Fruit fly (Drosophila melanogaster) whole organism, embryonic: ENCODE data around the gene Hayan.
A peak's percentile ranks its signal among the peaks of the same experiment; 100 is the strongest.

Experiments
- Blimp-1 ChIP-seq: fragments of 200-800 bp; sonication (Bioruptor generic); optimal IDR thresholded peaks from 3 replicates; lab custom pipeline; 2018; ENCODE audit warnings: missing biosample characterization, missing genetic modification characterization, mild to moderate bottlenecking, moderate library complexity, missing genetic modification reagents
- CG10267 ChIP-seq: fragments of 200-800 bp; sonication (Bioruptor generic); optimal IDR thresholded peaks from 2 replicates; lab custom pipeline; 2018; ENCODE audit warnings: missing biosample characterization, mild to moderate bottlenecking, missing genetic modification characterization, moderate library complexity
- CG10959 ChIP-seq: fragments of 200-800 bp; sonication (Bioruptor generic); IDR thresholded peaks from 2 replicates; pipeline ENCODE4 v1.3.6; 2022; ENCODE audit warnings: missing biosample characterization, missing genetic modification characterization
- CG11456 ChIP-seq: fragments of 200-800 bp; sonication (Bioruptor generic); IDR thresholded peaks from 3 replicates; pipeline ENCODE4 v1.3.6; 2022; ENCODE audit warnings: missing biosample characterization, missing genetic modification characterization
- CG11695 ChIP-seq: fragments of 200-800 bp; sonication (Bioruptor generic); IDR thresholded peaks from 3 replicates; pipeline ENCODE4 v1.3.6; 2022; ENCODE audit warnings: missing biosample characterization, missing genetic modification characterization
- CG12104 ChIP-seq: fragments of 200-800 bp; sonication (Bioruptor generic); optimal IDR thresholded peaks from 3 replicates; lab custom pipeline; 2016; ENCODE audit warnings: missing biosample characterization, missing genetic modification characterization
- CG1602 ChIP-seq: fragments of 200-800 bp; sonication (Bioruptor generic); optimal IDR thresholded peaks from 3 replicates; lab custom pipeline; 2016; ENCODE audit warnings: missing biosample characterization, missing genetic modification characterization
- CG16779 ChIP-seq: fragments of 200-800 bp; sonication (Bioruptor generic); IDR thresholded peaks from 2 replicates; pipeline ENCODE4 v1.3.6; 2022; ENCODE audit warnings: missing biosample characterization, missing genetic modification characterization
- CG18476 ChIP-seq: fragments of 200-800 bp; sonication (Bioruptor generic); optimal IDR thresholded peaks from 2 replicates; lab custom pipeline; 2016; ENCODE audit warnings: missing biosample characterization, mild to moderate bottlenecking, missing genetic modification characterization
- CG18764 ChIP-seq: fragments of 200-800 bp; sonication (Bioruptor generic); optimal IDR thresholded peaks from 3 replicates; lab custom pipeline; 2016; ENCODE audit warnings: missing biosample characterization, missing genetic modification characterization
- CG2120 ChIP-seq: fragments of 200-800 bp; sonication (Bioruptor generic); optimal IDR thresholded peaks from 3 replicates; lab custom pipeline; 2016; ENCODE audit warnings: missing biosample characterization, missing genetic modification characterization
- CG31224 ChIP-seq: fragments of 200-800 bp; sonication (Bioruptor generic); IDR thresholded peaks from 2 replicates; pipeline ENCODE4 v1.3.6; 2022; ENCODE audit warnings: missing biosample characterization, missing genetic modification characterization
- CG34224 ChIP-seq: fragments of 200-800 bp; sonication (Bioruptor generic); IDR thresholded peaks from 3 replicates; pipeline ENCODE4 v1.3.6; 2022; ENCODE audit warnings: missing biosample characterization, missing genetic modification characterization; ENCODE audit not compliant: partially characterized antibody
- CG4820 ChIP-seq: fragments of 200-800 bp; sonication (Bioruptor generic); optimal IDR thresholded peaks from 3 replicates; lab custom pipeline; 2016; ENCODE audit warnings: missing biosample characterization, missing genetic modification characterization
- CG7786 ChIP-seq: fragments of 200-800 bp; sonication (Bioruptor generic); optimal IDR thresholded peaks from 2 replicates; lab custom pipeline; 2016; ENCODE audit warnings: missing biosample characterization, missing genetic modification characterization
- CG7839 ChIP-seq: fragments of 200-800 bp; sonication (Bioruptor generic); optimal IDR thresholded peaks from 3 replicates; lab custom pipeline; 2018; ENCODE audit warnings: missing biosample characterization, mild to moderate bottlenecking, missing genetic modification characterization, moderate library complexity
- CG7963 ChIP-seq: fragments of 200-800 bp; sonication (Bioruptor generic); IDR thresholded peaks from 3 replicates; pipeline ENCODE4 v1.3.6; 2022; ENCODE audit warnings: missing biosample characterization, missing genetic modification characterization; ENCODE audit not compliant: partially characterized antibody
- CG8089 ChIP-seq: fragments of 200-800 bp; sonication (Bioruptor generic); optimal IDR thresholded peaks from 3 replicates; lab custom pipeline; 2016; ENCODE audit warnings: missing biosample characterization, missing genetic modification characterization
- CG8765 ChIP-seq: fragments of 200-800 bp; sonication (Bioruptor generic); IDR thresholded peaks from 2 replicates; pipeline ENCODE4 v1.3.6; 2022; ENCODE audit warnings: missing biosample characterization, missing genetic modification characterization
- CG8944 ChIP-seq: fragments of 200-800 bp; sonication (Bioruptor generic); optimal IDR thresholded peaks from 3 replicates; lab custom pipeline; 2016; ENCODE audit warnings: missing biosample characterization, missing genetic modification characterization
- CG9876 ChIP-seq: fragments of 200-800 bp; sonication (Bioruptor generic); optimal IDR thresholded peaks from 2 replicates; lab custom pipeline; 2016; ENCODE audit warnings: missing biosample characterization, missing genetic modification characterization
- CkIIα-i1 ChIP-seq: fragments of 200-800 bp; sonication (Bioruptor generic); IDR thresholded peaks from 2 replicates; pipeline ENCODE4 v1.3.6; 2022; ENCODE audit warnings: missing biosample characterization, missing genetic modification characterization
- Dbx ChIP-seq: fragments of 200-800 bp; sonication (Bioruptor generic); IDR thresholded peaks from 3 replicates; pipeline ENCODE4 v1.3.6; 2022; ENCODE audit warnings: missing biosample characterization, missing genetic modification characterization
- Dfd ChIP-seq, 2 experiments: fragments of >200 bp; optimal IDR thresholded peaks; 2 replicates each; lab custom pipeline; 2017; ENCODE audit warnings: missing biosample characterization in 2 of 2, missing genetic modification characterization in 2 of 2
- Dip2 ChIP-seq: fragments of 200-800 bp; sonication (Bioruptor generic); IDR thresholded peaks from 2 replicates; pipeline ENCODE4 v1.3.6; 2022; ENCODE audit warnings: missing biosample characterization, missing genetic modification characterization
- Dll ChIP-seq: fragments of 200-800 bp; sonication (Bioruptor generic); IDR thresholded peaks from 4 replicates; pipeline ENCODE4 v1.3.6; 2022; ENCODE audit warnings: missing biosample characterization, missing genetic modification characterization; ENCODE audit not compliant: partially characterized antibody
- GATAe ChIP-seq: fragments of 200-800 bp; sonication (Bioruptor generic); conservative IDR thresholded peaks from 2 replicates; pipeline ENCODE4 v1.3.6; 2022; ENCODE audit warnings: missing biosample characterization, missing genetic modification characterization
- HLH54F ChIP-seq: fragments of 200-800 bp; sonication (Bioruptor generic); optimal IDR thresholded peaks from 3 replicates; lab custom pipeline; 2016; ENCODE audit warnings: missing biosample characterization, missing genetic modification characterization
- Hr3 ChIP-seq: fragments of 200-800 bp; sonication (Bioruptor generic); optimal IDR thresholded peaks from 3 replicates; lab custom pipeline; 2016; ENCODE audit warnings: missing biosample characterization, missing genetic modification characterization
- Lim3 ChIP-seq: fragments of 200-800 bp; sonication (Bioruptor generic); IDR thresholded peaks from 2 replicates; pipeline ENCODE4 v1.3.6; 2022; ENCODE audit warnings: missing biosample characterization, missing genetic modification characterization
- Opbp ChIP-seq: fragments of 200-800 bp; sonication (Bioruptor generic); IDR thresholded peaks from 3 replicates; pipeline ENCODE4 v1.3.6; 2022; ENCODE audit warnings: missing biosample characterization, missing genetic modification characterization; ENCODE audit not compliant: partially characterized antibody
- Rx ChIP-seq: fragments of 200-800 bp; sonication (Bioruptor generic); IDR thresholded peaks from 2 replicates; pipeline ENCODE4 v1.3.6; 2022; ENCODE audit warnings: missing biosample characterization, missing genetic modification characterization
- Sry-δ ChIP-seq: fragments of 200-800 bp; sonication (Bioruptor generic); optimal IDR thresholded peaks from 2 replicates; lab custom pipeline; 2016; ENCODE audit warnings: missing biosample characterization, missing genetic modification characterization
- Stat92E ChIP-seq, 3 experiments: fragments of >200 bp in 2 of 3; fragments of 200-800 bp in 1 of 3; sonication (Bioruptor generic) in 1 of 3; optimal IDR thresholded peaks; 2 replicates each; lab custom pipeline; 2017 to 2019; ENCODE audit warnings: missing biosample characterization in 3 of 3, missing genetic modification characterization in 3 of 3, mild to moderate bottlenecking in 1 of 3, moderate library complexity in 1 of 3
- Usf ChIP-seq: fragments of 200-800 bp; sonication (Bioruptor generic); optimal IDR thresholded peaks from 2 replicates; lab custom pipeline; 2017; ENCODE audit warnings: missing genotype, missing biosample characterization, missing genetic modification characterization
- cas ChIP-seq: fragments of 200-800 bp; sonication (Bioruptor generic); IDR thresholded peaks from 2 replicates; pipeline ENCODE4 v1.3.6; 2022; ENCODE audit warnings: missing biosample characterization, missing genetic modification characterization
- crc ChIP-seq: fragments of 200-800 bp; sonication (Bioruptor generic); optimal IDR thresholded peaks from 2 replicates; lab custom pipeline; 2016; ENCODE audit warnings: missing biosample characterization, missing genetic modification characterization
- en ChIP-seq: fragments of 200-800 bp; sonication (Bioruptor generic); optimal IDR thresholded peaks from 2 replicates; lab custom pipeline; 2016; ENCODE audit warnings: missing biosample characterization, missing genetic modification characterization
- gro ChIP-seq: fragments of 200-800 bp; sonication (Bioruptor generic); optimal IDR thresholded peaks from 2 replicates; lab custom pipeline; 2016; ENCODE audit warnings: missing biosample characterization, missing genetic modification characterization
- mirr ChIP-seq: fragments of 200-800 bp; sonication (Bioruptor generic); optimal IDR thresholded peaks from 3 replicates; lab custom pipeline; 2018; ENCODE audit warnings: missing biosample characterization, mild to moderate bottlenecking, missing genetic modification characterization
- pho ChIP-seq: fragments of 200-800 bp; sonication (Bioruptor generic); optimal IDR thresholded peaks from 2 replicates; lab custom pipeline; 2016; ENCODE audit warnings: missing biosample characterization, missing genetic modification characterization
- rib ChIP-seq: fragments of 200-800 bp; sonication (Bioruptor generic); IDR thresholded peaks from 2 replicates; pipeline ENCODE4 v1.3.6; 2022; ENCODE audit warnings: missing biosample characterization, missing genetic modification characterization
- sob ChIP-seq: fragments of 200-800 bp; sonication (Bioruptor generic); IDR thresholded peaks from 2 replicates; pipeline ENCODE4 v1.3.6; 2022; ENCODE audit warnings: missing biosample characterization, missing genetic modification characterization
- sqz ChIP-seq: fragments of 200-800 bp; sonication (Bioruptor generic); optimal IDR thresholded peaks from 3 replicates; lab custom pipeline; 2018; ENCODE audit warnings: missing biosample characterization, mild to moderate bottlenecking, missing genetic modification characterization
- ssp ChIP-seq: fragments of 200-800 bp; sonication (Bioruptor generic); IDR thresholded peaks from 2 replicates; pipeline ENCODE4 v1.3.6; 2022; ENCODE audit warnings: missing biosample characterization, missing genetic modification characterization
- sug ChIP-seq: fragments of 200-800 bp; optimal IDR thresholded peaks from 2 replicates; lab custom pipeline; 2019; ENCODE audit warnings: missing biosample characterization, mild to moderate bottlenecking, missing genetic modification characterization, moderate library complexity
- tin ChIP-seq: fragments of 200-800 bp; sonication (Bioruptor generic); optimal IDR thresholded peaks from 3 replicates; lab custom pipeline; 2016; ENCODE audit warnings: missing biosample characterization, missing genetic modification characterization
- unc-4 ChIP-seq: fragments of 200-800 bp; sonication (Bioruptor generic); IDR thresholded peaks from 2 replicates; pipeline ENCODE4 v1.3.6; 2022; ENCODE audit warnings: missing biosample characterization, missing genetic modification characterization; ENCODE audit not compliant: partially characterized antibody
- yki ChIP-seq: fragments of >200 bp; optimal IDR thresholded peaks from 3 replicates; lab custom pipeline; 2018

The Hayan gene

dm6 chrX:18506639-18507528 is 23.3 kb upstream of the Hayan start (continued):
- TF ChIP-seq CG2120 (GFP tag; lab: Kevin White, UChicago) (peak; percentile 80), CG7786 (GFP tag; lab: Kevin White, UChicago) (peak; percentile 83), mirr (GFP tag; lab: Kevin White, UChicago) (no peak), pho (GFP tag; lab: Kevin White, UChicago) (peak; percentile 47), CkIIα-i1 (GFP tag; lab: Robert Waterston, UW) (0 out of 2 replicates have a peak, but pooled peaks have one; percentile 24), CG7963 (no peak), Dip2 (GFP tag; lab: Robert Waterston, UW) (no peak), CG12104 (peak; percentile 65), unc-4 (GFP tag; lab: Robert Waterston, UW) (no peak), ssp (GFP tag; lab: Robert Waterston, UW) (peak; percentile 46), Lim3 (no peak), CG18476 (GFP tag; lab: Kevin White, UChicago) (peak; percentile 74), crc (GFP tag; lab: Kevin White, UChicago) (peak; percentile 30), CG8765 (GFP tag; lab: Robert Waterston, UW) (peak; percentile 24; the same call in 1 of the 2 replicates), sob (GFP tag; lab: Robert Waterston, UW) (peak; percentile 81), Hr3 (GFP tag; lab: Kevin White, UChicago) (peak; percentile 53), CG1602 (GFP tag; lab: Kevin White, UChicago) (peak; percentile 69), Dfd (GFP tag; optimal IDR thresholded peaks at IDR 0.05; lab: Kevin White, UChicago) (no peak), CG34224 (GFP tag; lab: Robert Waterston, UW) (no peak), CG8944 (GFP tag; lab: Kevin White, UChicago) (peak; percentile 60), CG10267 (peak; percentile 72), sug (tag; lab: Kevin White, UChicago) (no peak), CG31224 (GFP tag; lab: Robert Waterston, UW) (peak; percentile 69), GATAe (no peak; the same call in 1 of the 2 replicates), CG4820 (peak; percentile 80), sqz (GFP tag; lab: Kevin White, UChicago) (no peak), gro (GFP tag; lab: Kevin White, UChicago) (peak; percentile 79), Blimp-1 (peak; percentile 79), HLH54F (GFP tag; lab: Kevin White, UChicago) (peak; percentile 79), Rx (GFP tag; lab: Robert Waterston, UW) (peak; percentile 79), CG7839 (tag; lab: Kevin White, UChicago) (peak; percentile 80), en (GFP tag; lab: Kevin White, UChicago) (peak; percentile 70), CG18764 (GFP tag; lab: Kevin White, UChicago) (peak; percentile 80), rib (no peak), yki (lab: Kevin White, UChicago) (no peak), CG8089 (GFP tag; lab: Kevin White, UChicago) (peak; percentile 67), Dll (GFP tag; lab: Robert Waterston, UW) (no peak), CG16779 (GFP tag; lab: Robert Waterston, UW) (peak; percentile 74), cas (GFP tag; lab: Robert Waterston, UW) (peak; percentile 40; the same call in 1 of the 2 replicates), Opbp (GFP tag; lab: Robert Waterston, UW) (no peak), tin (GFP tag; lab: Kevin White, UChicago) (peak; percentile 87), CG11456 (GFP tag; lab: Robert Waterston, UW) (peak; percentile 86), Usf (GFP tag; lab: Kevin White, UChicago) (peak; percentile 32), Dbx (GFP tag; lab: Robert Waterston, UW) (peak; percentile 79), Stat92E (GFP tag; optimal IDR thresholded peaks at IDR 0.05; lab: Kevin White, UChicago) (no peak), CG11695 (GFP tag; lab: Robert Waterston, UW) (peak; percentile 90), CG10959 (GFP tag; lab: Robert Waterston, UW) (peak; percentile 35; the same call in 1 of the 2 replicates), Sry-δ (peak; percentile 39), CG9876 (peak; percentile 3)
